Worm (Caenorhabditis elegans): ENCODE measurements around the gene rps-3.

ce11 chrIII:6194480-6194879 is 12.1 kb upstream of the rps-3 start, which contains the start of gene ugt-66:
- TF ChIP-seq daf-12 (tag; optimal IDR thresholded peaks at IDR 0.05) (no peak), rbr-2 (tag; optimal IDR thresholded peaks at IDR 0.05) (no peak), zag-1 (tag; optimal IDR thresholded peaks at IDR 0.05) (no peak), lin-15B (tag; optimal IDR thresholded peaks at IDR 0.05) (no peak), nhr-237 (tag; optimal IDR thresholded peaks at IDR 0.05) (no peak), egl-27 (tag; optimal IDR thresholded peaks at IDR 0.05) (no peak), F44E2.7 (GFP tag; IDR thresholded peaks at IDR 0.05) (no peak), nhr-25 (tag; optimal IDR thresholded peaks at IDR 0.05; ENCODE audit: borderline replicate concordance, insufficient read depth) (no peak)
